Worm (Caenorhabditis elegans): Measurements from ENCODE around the gene R10D12.1.

- TF ChIP-seq hmg-4 (GFP tag; optimal IDR thresholded peaks at IDR 0.05) (no peak), ama-1 (optimal IDR thresholded peaks at IDR 0.05) (no peak), F13C5.2 (tag; optimal IDR thresholded peaks at IDR 0.05) (no peak), aly-1 (tag; optimal IDR thresholded peaks at IDR 0.05) (no peak)
These were observed 19.6 kb upstream of the R10D12.1 start, which contains the start of gene swt-6 for ce11 chrV:13954056-13954455.

Measured in whole organism, early embryonic.